Fruit fly (Drosophila melanogaster) whole organism, prepupa: ENCODE results near the gene CG15308.

Experiments
- CG3032 ChIP-seq: fragments of 200-800 bp; optimal IDR thresholded peaks from 2 replicates; lab custom pipeline; 2019; ENCODE audit warnings: missing biosample characterization, mild to moderate bottlenecking, missing genetic modification characterization, moderate library complexity
- CG31627 ChIP-seq: fragments of 200-800 bp; sonication (Bioruptor generic); optimal IDR thresholded peaks from 3 replicates; lab custom pipeline; 2016; ENCODE audit warnings: missing biosample characterization, missing genetic modification characterization
- lz ChIP-seq: fragments of 200-800 bp; sonication (Bioruptor generic); optimal IDR thresholded peaks from 3 replicates; lab custom pipeline; 2016; ENCODE audit warnings: missing biosample characterization, missing genetic modification characterization
- pdm3 ChIP-seq: fragments of 200-800 bp; sonication (Bioruptor generic); optimal IDR thresholded peaks from 3 replicates; lab custom pipeline; 2016; ENCODE audit warnings: missing biosample characterization, missing genetic modification characterization

DNA sequence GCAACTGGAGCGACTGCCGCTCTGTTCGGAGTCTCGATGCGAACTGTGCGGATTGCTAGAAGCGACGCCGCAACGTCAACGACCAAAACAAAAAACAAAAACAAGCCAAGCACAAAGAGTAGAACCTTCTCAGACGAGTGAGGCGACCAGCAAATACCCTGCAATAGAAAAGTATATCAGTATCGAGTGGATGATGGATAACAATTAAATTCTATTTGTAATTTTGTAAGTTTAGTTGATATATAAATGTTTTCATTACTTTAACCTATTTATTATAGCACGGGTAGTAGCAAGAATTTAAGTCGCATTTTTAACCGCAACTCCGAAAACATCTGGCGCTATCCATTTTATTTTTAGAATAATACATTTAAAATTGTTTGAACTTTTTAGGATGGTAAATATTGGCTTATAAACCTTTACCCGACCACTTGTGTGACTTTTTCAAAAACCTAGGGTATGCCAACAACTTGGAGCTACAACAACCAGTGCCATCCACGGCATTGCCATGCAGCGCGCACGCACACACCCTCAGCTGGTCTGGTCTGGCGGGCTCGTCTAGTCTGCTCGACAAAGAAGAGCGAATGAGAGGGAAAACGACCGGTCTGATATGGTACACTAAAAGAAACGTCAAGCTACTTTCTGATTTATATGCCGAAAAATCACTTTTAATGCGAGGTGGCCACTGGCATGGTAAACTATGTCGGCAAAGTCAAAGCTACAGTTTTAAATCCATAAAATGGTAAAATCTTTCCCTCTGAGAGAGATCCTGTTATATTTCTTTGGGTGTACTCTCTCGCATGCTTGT, 46.5 kb upstream of the CG15308 start, which contains the start of gene CG12643:
- peak; percentile 97 for TF ChIP-seq lz (GFP tag; lab: Kevin White, UChicago)
- TF ChIP-seq pdm3 (GFP tag; lab: Kevin White, UChicago) = peak; percentile 95
- TF ChIP-seq CG31627 = peak; percentile 98
- TF ChIP-seq CG3032 (tag; lab: Kevin White, UChicago) = peak; percentile 72
